Fruit fly (Drosophila melanogaster) whole organism, embryonic: ENCODE results near the gene Irk1.

Experiments
- CG11456 ChIP-seq: fragments of 200-800 bp; sonication (Bioruptor generic); IDR thresholded peaks from 3 replicates; pipeline ENCODE4 v1.3.6; 2022; ENCODE audit warnings: missing biosample characterization, missing genetic modification characterization
- CG17612 ChIP-seq: fragments of 200-800 bp; sonication (Bioruptor generic); IDR thresholded peaks from 2 replicates; pipeline ENCODE4 v1.3.6; 2022; ENCODE audit warnings: missing biosample characterization, missing genetic modification characterization
- CG17829 ChIP-seq: fragments of 200-800 bp; optimal IDR thresholded peaks from 2 replicates; lab custom pipeline; 2019; ENCODE audit warnings: missing biosample characterization, mild to moderate bottlenecking, missing genetic modification characterization, moderate library complexity
- CG31441 ChIP-seq: fragments of 200-800 bp; sonication (Bioruptor generic); IDR thresholded peaks from 2 replicates; pipeline ENCODE4 v1.3.6; 2022; ENCODE audit warnings: missing biosample characterization, missing genetic modification characterization
- CHES-1-like ChIP-seq: fragments of 200-800 bp; sonication (Bioruptor generic); optimal IDR thresholded peaks from 2 replicates; lab custom pipeline; 2016; ENCODE audit warnings: missing biosample characterization, missing genetic modification characterization
- Sin3A ChIP-seq: fragments of >200 bp; optimal IDR thresholded peaks from 2 replicates; lab custom pipeline; 2018
- ash1 ChIP-seq: fragments of 200-800 bp; sonication (Bioruptor generic); optimal IDR thresholded peaks from 2 replicates; lab custom pipeline; 2018; ENCODE audit warnings: missing biosample characterization, mild to moderate bottlenecking, missing genetic modification characterization
- slou ChIP-seq: fragments of 200-800 bp; sonication (Bioruptor generic); optimal IDR thresholded peaks from 3 replicates; lab custom pipeline; 2016; ENCODE audit warnings: missing biosample characterization, missing genetic modification characterization
- wek ChIP-seq: fragments of 200-800 bp; sonication (Bioruptor generic); optimal IDR thresholded peaks from 3 replicates; lab custom pipeline; 2018; ENCODE audit warnings: missing biosample characterization, mild to moderate bottlenecking, missing genetic modification characterization, moderate library complexity

DNA sequence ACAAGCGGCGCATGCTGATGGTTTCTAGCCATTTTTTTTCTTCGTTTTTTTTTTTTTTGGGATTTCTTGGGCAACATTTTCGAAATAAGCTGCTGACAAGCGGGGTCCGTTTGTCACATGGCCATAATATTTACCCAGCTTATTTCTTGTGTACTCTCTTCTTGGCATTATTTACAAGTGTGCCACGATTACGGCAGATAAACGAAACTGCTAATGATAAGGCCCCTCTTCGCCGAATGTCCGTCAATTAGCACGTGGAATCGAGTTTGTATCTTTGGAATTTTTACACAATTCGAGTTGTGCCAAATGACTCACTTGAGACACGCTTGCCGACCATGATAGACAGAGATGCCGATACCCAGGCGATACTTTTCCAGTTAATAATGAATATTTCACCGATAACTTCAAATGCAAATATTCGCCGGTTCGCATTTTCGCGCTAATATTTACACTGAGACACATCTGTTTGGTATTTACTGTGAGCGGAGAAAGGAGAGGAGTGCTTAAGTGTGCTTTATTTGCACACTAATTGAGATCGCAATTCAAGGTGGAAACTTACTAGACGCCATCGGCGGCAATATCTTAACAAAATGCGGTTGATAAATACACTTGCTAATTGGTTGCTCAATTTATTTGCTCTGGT, 8.4 kb downstream of the Irk1 start:
- peak; percentile 30 for TF ChIP-seq slou (GFP tag; lab: Kevin White, UChicago)
- TF ChIP-seq Sin3A, result no peak
- no peak for TF ChIP-seq ash1
- no peak for TF ChIP-seq CG11456 (GFP tag; lab: Robert Waterston, UW)
- no peak for TF ChIP-seq CG17829
- peak; percentile 28 for TF ChIP-seq wek
- peak; percentile 54 for TF ChIP-seq CHES-1-like (GFP tag; lab: Kevin White, UChicago)
- TF ChIP-seq CG17612 (GFP tag; lab: Robert Waterston, UW), result no peak
- TF ChIP-seq CG31441 (GFP tag; lab: Robert Waterston, UW), result no peak; the same call in 1 of the 2 replicates
